Fruit fly (Drosophila melanogaster) whole organism: ENCODE data around the gene CG4982.

Experiments
- CG8478 ChIP-seq: fragments of >200 bp; optimal IDR thresholded peaks from 2 replicates; lab custom pipeline; 2018; ENCODE audit warnings: inconsistent platforms
- Dll ChIP-seq: fragments of >200 bp; optimal IDR thresholded peaks from 2 replicates; lab custom pipeline; 2017
- EcR ChIP-seq, 2 experiments: fragments of >200 bp; optimal IDR thresholded peaks; 2 replicates each; lab custom pipeline; 2017; ENCODE audit warnings: missing biosample characterization in 2 of 2, missing genetic modification characterization in 2 of 2, missing genetic modification reagents in 2 of 2
- pan ChIP-seq: fragments of >200 bp; optimal IDR thresholded peaks from 2 replicates; lab custom pipeline; 2017
- psq ChIP-seq: fragments of >200 bp; optimal IDR thresholded peaks from 2 replicates; lab custom pipeline; 2017
- usp ChIP-seq: fragments of >200 bp; optimal IDR thresholded peaks from 2 replicates; lab custom pipeline; 2017; ENCODE audit warnings: missing biosample characterization, missing genetic modification characterization, mixed read lengths

CG4982 gene

DNA sequence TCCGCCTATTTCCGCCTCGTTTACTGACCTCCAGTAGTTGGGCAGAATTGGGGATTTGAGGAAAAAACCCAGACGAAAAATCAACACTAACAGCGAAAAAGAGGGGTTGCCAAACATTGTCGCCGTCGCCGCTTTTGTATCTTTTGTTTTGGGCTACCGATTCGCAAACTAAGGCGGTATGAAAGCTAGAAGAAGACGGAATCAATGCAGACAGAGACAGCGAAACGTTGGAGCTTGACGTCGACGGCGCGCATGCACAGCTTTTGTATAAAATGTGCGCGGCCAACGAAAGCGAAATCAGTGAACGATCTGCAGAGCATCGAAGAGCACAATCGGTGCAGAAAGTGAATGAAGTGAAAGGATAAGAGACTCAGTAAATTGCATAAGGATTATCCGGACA, 37.5 kb downstream of the CG4982 start, which contains the start of gene CG4998:
TSS of gene CG4998 (plus strand) at position 301 of the 400 bp plus-strand sequence.
- TF ChIP-seq Dll (lab: Kevin White, UChicago) (no peak), EcR (GFP tag; optimal IDR thresholded peaks at IDR 0.05; lab: Kevin White, UChicago) (no peak), CG8478 (lab: Kevin White, UChicago) (no peak), pan (lab: Kevin White, UChicago) (no peak), usp (GFP tag; lab: Kevin White, UChicago) (no peak), psq (lab: Kevin White, UChicago) (no peak)

dm6 chr3L:16339463-16339862, 38.2 kb downstream of the CG4982 start:
- TF ChIP-seq CG8478 (lab: Kevin White, UChicago) (no peak), usp (GFP tag; lab: Kevin White, UChicago) (no peak), pan (lab: Kevin White, UChicago) (no peak)

- TF ChIP-seq Dll (lab: Kevin White, UChicago) (no peak), CG8478 (lab: Kevin White, UChicago) (no peak), psq (lab: Kevin White, UChicago) (no peak), EcR (GFP tag; optimal IDR thresholded peaks at IDR 0.05; lab: Kevin White, UChicago) (no peak), pan (lab: Kevin White, UChicago) (no peak), usp (GFP tag; lab: Kevin White, UChicago) (no peak)
These were observed 38.6 kb downstream of the CG4982 start for dm6 chr3L:16339873-16340272.

DNA sequence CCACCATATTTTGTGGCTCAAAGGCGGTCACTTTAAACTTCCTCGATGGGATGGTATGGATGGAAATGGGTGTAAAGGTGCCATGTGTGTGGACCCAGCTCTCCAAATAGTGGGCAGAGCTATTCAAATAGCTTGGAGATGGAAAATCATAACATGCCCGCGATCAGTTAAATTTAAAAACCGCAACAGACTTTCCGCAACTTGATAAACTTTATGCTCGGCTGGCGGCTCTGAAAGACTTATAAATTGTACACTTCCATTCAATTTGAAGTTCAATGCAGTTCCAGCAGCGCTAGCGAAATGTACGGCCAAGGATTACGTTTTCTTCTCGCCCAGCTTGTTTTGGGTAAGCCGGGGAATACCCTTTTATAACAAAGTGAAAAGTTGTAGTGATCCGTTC, 44.8 kb downstream of the CG4982 start, which contains the start of gene CG33257:
TSS of gene CG33257 (plus strand) at position 301 of the 400 bp plus-strand sequence.
- no peak for TF ChIP-seq CG8478 (lab: Kevin White, UChicago)
- no peak for TF ChIP-seq pan (lab: Kevin White, UChicago)

DNA sequence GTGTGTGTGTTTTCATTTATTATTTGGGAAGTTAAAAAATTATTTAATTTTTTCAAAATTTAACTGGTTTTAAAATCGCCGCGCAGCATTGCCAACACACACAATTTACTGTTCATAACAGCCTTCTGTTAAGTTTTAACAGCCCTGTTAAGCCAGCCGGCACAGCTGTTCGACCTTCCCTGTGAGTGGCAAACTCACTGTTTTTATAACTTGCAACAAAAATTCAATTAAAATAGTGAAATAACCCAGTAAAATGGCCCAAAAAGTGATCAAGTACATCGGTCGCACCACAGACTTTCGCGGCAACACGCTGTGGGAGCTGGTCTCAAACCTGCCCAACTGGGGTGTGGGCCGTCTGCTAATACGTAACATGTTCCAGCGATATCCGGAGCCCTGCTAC, 46.7 kb downstream of the CG4982 start, which contains the start of gene mRpS34:
TSS of gene mRpS34 (plus strand) at position 161 of the 400 bp plus-strand sequence.
- TF ChIP-seq psq (lab: Kevin White, UChicago) (no peak), Dll (lab: Kevin White, UChicago) (no peak), CG8478 (lab: Kevin White, UChicago) (no peak), pan (lab: Kevin White, UChicago) (no peak), EcR (GFP tag; optimal IDR thresholded peaks at IDR 0.05; lab: Kevin White, UChicago) (no peak), usp (GFP tag; lab: Kevin White, UChicago) (no peak)

DNA sequence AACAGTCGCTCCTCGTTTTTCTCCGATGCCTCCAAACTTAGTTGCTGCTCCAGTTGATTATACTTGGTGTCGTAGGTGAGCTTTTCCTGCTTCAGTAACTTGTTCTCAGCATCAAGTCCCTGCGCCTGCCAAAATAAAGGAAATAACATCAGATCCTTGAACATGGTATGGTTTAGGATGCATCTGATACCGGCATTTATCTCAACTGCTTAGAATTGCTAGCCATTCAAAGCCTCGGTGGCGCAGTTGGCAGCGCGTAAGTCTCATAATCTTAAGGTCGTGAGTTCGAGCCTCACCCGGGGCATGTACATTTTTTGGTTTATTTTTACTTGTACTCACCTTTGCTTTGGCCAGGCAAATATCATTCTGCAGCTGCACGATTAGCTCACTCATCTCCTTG, 48.4 kb downstream of the CG4982 start:
- no peak for TF ChIP-seq EcR (GFP tag; optimal IDR thresholded peaks at IDR 0.05; lab: Kevin White, UChicago)
- TF ChIP-seq psq (lab: Kevin White, UChicago): no peak
- no peak for TF ChIP-seq pan (lab: Kevin White, UChicago)
- no peak for TF ChIP-seq usp (GFP tag; lab: Kevin White, UChicago)
- TF ChIP-seq CG8478 (lab: Kevin White, UChicago): no peak
- no peak for TF ChIP-seq Dll (lab: Kevin White, UChicago)
